Worm (Caenorhabditis elegans) whole organism, young adult: ENCODE results near the gene ZK262.19.

Experiments
- C17E4.6 ChIP-seq: fragments of 200-800 bp; sonication (Bioruptor generic); IDR thresholded peaks from 2 replicates; pipeline ENCODE4 v1.3.6; 2022; ENCODE audit warnings: missing genetic modification reagents, missing genetic modification characterization, missing compliant biosample characterization
- D2030.7 ChIP-seq: fragments of 200-800 bp; sonication (Bioruptor generic); IDR thresholded peaks from 2 replicates; pipeline ENCODE4 v1.3.6; 2022; ENCODE audit warnings: missing genetic modification reagents, missing genetic modification characterization, missing compliant biosample characterization
- F23B12.7 ChIP-seq: sonication (generic microtip); optimal IDR thresholded peaks from 2 replicates; lab custom pipeline; 2017; ENCODE audit warnings: missing genetic modification characterization, mild to moderate bottlenecking, missing compliant biosample characterization, antibody characterized with exemption, moderate library complexity; ENCODE audit not compliant: insufficient read depth
- F55B11.4 ChIP-seq: sonication (generic microtip); optimal IDR thresholded peaks from 2 replicates; lab custom pipeline; 2016; ENCODE audit warnings: missing compliant biosample characterization, missing genetic modification characterization, borderline replicate concordance; ENCODE audit not compliant: insufficient read depth
- K11D2.4 ChIP-seq: fragments of 200-800 bp; sonication (Bioruptor generic); IDR thresholded peaks from 2 replicates; pipeline ENCODE4 v1.3.6; 2022; ENCODE audit warnings: missing genetic modification reagents, missing genetic modification characterization, missing compliant biosample characterization
- K12H6.12 ChIP-seq: fragments of 200-800 bp; sonication (Bioruptor generic); optimal IDR thresholded peaks from 2 replicates; lab custom pipeline; 2018; ENCODE audit warnings: mild to moderate bottlenecking, missing genetic modification characterization, missing compliant biosample characterization
- T07F8.4 ChIP-seq: sonication (generic microtip); optimal IDR thresholded peaks from 2 replicates; lab custom pipeline; 2016; ENCODE audit warnings: mild to moderate bottlenecking, missing genetic modification characterization, moderate library complexity, missing compliant biosample characterization
- T26A5.8 ChIP-seq: sonication (generic microtip); optimal IDR thresholded peaks from 2 replicates; lab custom pipeline; 2016; ENCODE audit warnings: missing genetic modification characterization, missing compliant biosample characterization
- Y95B8A.8 ChIP-seq: fragments of 200-800 bp; sonication (Bioruptor generic); IDR thresholded peaks from 2 replicates; pipeline ENCODE4 v1.3.6; 2022; ENCODE audit warnings: missing genetic modification reagents, missing genetic modification characterization, missing compliant biosample characterization
- aptf-3 ChIP-seq: fragments of 200-800 bp; sonication (Bioruptor generic); IDR thresholded peaks from 2 replicates; pipeline ENCODE4 v1.3.6; 2022; ENCODE audit warnings: missing genetic modification characterization, missing compliant biosample characterization
- atf-7 ChIP-seq: sonication (generic microtip); optimal IDR thresholded peaks from 2 replicates; lab custom pipeline; 2017; ENCODE audit warnings: mild to moderate bottlenecking, missing genetic modification characterization, missing compliant biosample characterization
- athp-1 ChIP-seq: sonication (generic microtip); optimal IDR thresholded peaks from 2 replicates; lab custom pipeline; 2017; ENCODE audit warnings: mild to moderate bottlenecking, missing genetic modification characterization, missing compliant biosample characterization
- attf-3 ChIP-seq: fragments of 200-800 bp; sonication (Bioruptor generic); conservative IDR thresholded peaks from 2 replicates; pipeline ENCODE4 v1.3.6; 2022; ENCODE audit warnings: missing genetic modification reagents, missing genetic modification characterization, missing compliant biosample characterization
- cebp-1 ChIP-seq, 2 experiments: fragments of 200-800 bp in 1 of 2; sonication (Bioruptor generic) in 1 of 2; sonication (generic microtip) in 1 of 2; IDR thresholded peaks in 1 of 2; optimal IDR thresholded peaks in 1 of 2; 2 replicates each; pipeline versions ENCODE4 v1.3.6 to Lab custom; 2017 to 2022; ENCODE audit warnings: missing compliant biosample characterization in 2 of 2, missing genetic modification characterization in 2 of 2, mild to moderate bottlenecking in 1 of 2, missing genetic modification reagents in 1 of 2, moderate library complexity in 1 of 2
- ceh-100 ChIP-seq: fragments of 200-800 bp; sonication (Bioruptor generic); IDR thresholded peaks from 2 replicates; pipeline ENCODE4 v1.3.6; 2022; ENCODE audit warnings: missing genetic modification reagents, missing genetic modification characterization, missing compliant biosample characterization
- ceh-40 ChIP-seq: fragments of 200-800 bp; sonication (Bioruptor generic); IDR thresholded peaks from 2 replicates; pipeline ENCODE4 v1.3.6; 2022; ENCODE audit warnings: missing genetic modification characterization, missing compliant biosample characterization
- chd-7 ChIP-seq: sonication (generic microtip); optimal IDR thresholded peaks from 2 replicates; lab custom pipeline; 2016; ENCODE audit warnings: mild to moderate bottlenecking, missing genetic modification characterization, moderate library complexity, missing compliant biosample characterization
- dox-1 ChIP-seq: fragments of 200-800 bp; sonication (Bioruptor generic); IDR thresholded peaks from 2 replicates; pipeline ENCODE4 v1.3.6; 2022; ENCODE audit warnings: missing genetic modification reagents, missing genetic modification characterization, missing compliant biosample characterization
- dpl-1 ChIP-seq: fragments of 150-350 bp; optimal IDR thresholded peaks from 2 replicates; lab custom pipeline; 2014; ENCODE audit warnings: missing biosample characterization, missing genetic modification reagents, missing genetic modification characterization
- efl-1 ChIP-seq: fragments of 150-350 bp; optimal IDR thresholded peaks from 2 replicates; lab custom pipeline; 2014; ENCODE audit warnings: missing biosample characterization, missing genetic modification reagents, missing genetic modification characterization
- egl-18 ChIP-seq: fragments of 200-800 bp; sonication (Bioruptor generic); IDR thresholded peaks from 2 replicates; pipeline ENCODE4 v1.3.6; 2022; ENCODE audit warnings: missing genetic modification reagents, missing genetic modification characterization, missing compliant biosample characterization
- ekl-4 ChIP-seq: fragments of 200-800 bp; sonication (Bioruptor generic); IDR thresholded peaks from 2 replicates; pipeline ENCODE4 v1.3.6; 2022; ENCODE audit warnings: missing genetic modification reagents, missing genetic modification characterization, missing compliant biosample characterization
- hlh-12 ChIP-seq: sonication (generic microtip); optimal IDR thresholded peaks from 2 replicates; lab custom pipeline; 2016; ENCODE audit warnings: missing genetic modification characterization, missing compliant biosample characterization
- hmg-20 ChIP-seq: fragments of 200-800 bp; sonication (Bioruptor generic); IDR thresholded peaks from 2 replicates; pipeline ENCODE4 v1.3.6; 2022; ENCODE audit warnings: missing genetic modification reagents, missing genetic modification characterization, missing compliant biosample characterization
- lag-1 ChIP-seq: fragments of 200-800 bp; sonication (Bioruptor generic); IDR thresholded peaks from 2 replicates; pipeline ENCODE4 v1.3.6; 2022; ENCODE audit warnings: missing genetic modification reagents, missing genetic modification characterization, missing compliant biosample characterization
- madf-3 ChIP-seq: fragments of 200-800 bp; sonication (Bioruptor generic); IDR thresholded peaks from 2 replicates; pipeline ENCODE4 v1.3.6; 2022; ENCODE audit warnings: missing genetic modification reagents, missing genetic modification characterization, missing compliant biosample characterization
- madf-8 ChIP-seq: fragments of 200-800 bp; sonication (Bioruptor generic); conservative IDR thresholded peaks from 2 replicates; pipeline ENCODE4 v1.3.6; 2022; ENCODE audit warnings: missing genetic modification reagents, missing genetic modification characterization, missing compliant biosample characterization
- mcd-1 ChIP-seq: fragments of 200-800 bp; sonication (Bioruptor generic); IDR thresholded peaks from 2 replicates; pipeline ENCODE4 v1.3.6; 2022; ENCODE audit warnings: missing genetic modification reagents, missing genetic modification characterization, missing compliant biosample characterization
- mel-28 ChIP-seq: sonication (generic microtip); optimal IDR thresholded peaks from 2 replicates; lab custom pipeline; 2016; ENCODE audit warnings: borderline replicate concordance, mild to moderate bottlenecking, missing genetic modification characterization, missing compliant biosample characterization
- mxl-1 ChIP-seq: sonication (generic microtip); optimal IDR thresholded peaks from 2 replicates; lab custom pipeline; 2016; ENCODE audit warnings: missing genetic modification characterization, missing compliant biosample characterization
- nhr-120 ChIP-seq: fragments of 200-800 bp; sonication (Bioruptor generic); IDR thresholded peaks from 2 replicates; pipeline ENCODE4 v1.3.6; 2022; ENCODE audit warnings: missing genetic modification characterization, missing compliant biosample characterization
- pbrm-1 ChIP-seq: fragments of 200-800 bp; sonication (Bioruptor generic); IDR thresholded peaks from 2 replicates; pipeline ENCODE4 v1.3.6; 2022; ENCODE audit warnings: missing genetic modification reagents, missing genetic modification characterization, missing compliant biosample characterization
- pha-4 ChIP-seq: fragments of 150-350 bp; sonication (generic microtip); optimal IDR thresholded peaks from 2 replicates; lab custom pipeline; 2014; ENCODE audit warnings: missing biosample characterization, missing genetic modification reagents, missing genetic modification characterization
- rcor-1 ChIP-seq: fragments of 200-800 bp; sonication (Bioruptor generic); IDR thresholded peaks from 2 replicates; pipeline ENCODE4 v1.3.6; 2022; ENCODE audit warnings: missing genetic modification reagents, missing genetic modification characterization, missing compliant biosample characterization
- rec-8 ChIP-seq, 2 experiments: sonication (generic microtip); optimal IDR thresholded peaks; 2 replicates each; lab custom pipeline; 2016; ENCODE audit warnings: mild to moderate bottlenecking in 2 of 2, missing genetic modification characterization in 2 of 2, missing genetic modification reagents in 2 of 2, missing genotype in 2 of 2, missing biosample characterization in 1 of 2, missing compliant biosample characterization in 1 of 2, moderate library complexity in 1 of 2
- repo-1 ChIP-seq: sonication (generic microtip); optimal IDR thresholded peaks from 2 replicates; lab custom pipeline; 2017; ENCODE audit warnings: mild to moderate bottlenecking, missing genetic modification characterization, missing compliant biosample characterization
- snpc-3.4 ChIP-seq: sonication (generic microtip); optimal IDR thresholded peaks from 2 replicates; lab custom pipeline; 2017; ENCODE audit warnings: missing genetic modification characterization, mild to moderate bottlenecking, missing compliant biosample characterization, antibody characterized with exemption, moderate library complexity, missing genotype, missing genetic modification reagents
- sptf-2 ChIP-seq: fragments of 200-800 bp; sonication (Bioruptor generic); optimal IDR thresholded peaks from 2 replicates; lab custom pipeline; 2018; ENCODE audit warnings: mild to moderate bottlenecking, missing genetic modification characterization, missing compliant biosample characterization
- ztf-18 ChIP-seq: sonication (generic microtip); optimal IDR thresholded peaks from 2 replicates; lab custom pipeline; 2016; ENCODE audit warnings: missing genotype, mild to moderate bottlenecking, missing genetic modification characterization, missing compliant biosample characterization
- ztf-6 ChIP-seq: fragments of 200-800 bp; sonication (Bioruptor generic); IDR thresholded peaks from 2 replicates; pipeline ENCODE4 v1.3.6; 2022; ENCODE audit warnings: missing genetic modification reagents, missing genetic modification characterization, missing compliant biosample characterization

The ZK262.19 gene

ce11 chrV:18425544-18425943 lies at the start of gene ZK262.19:
Gene ZK262.19 (minus strand): TSS chrV:18425644.
- TF ChIP-seq lag-1 (GFP tag; lab: Robert Waterston, UW) (no peak), ceh-40 (no peak), aptf-3 (GFP tag; lab: Robert Waterston, UW) (no peak), pbrm-1 (GFP tag; lab: Robert Waterston, UW) (no peak), T07F8.4 (tag; lab: Kevin White, UChicago) (no peak), F55B11.4 (tag; lab: Kevin White, UChicago) (no peak), cebp-1 (GFP tag; IDR thresholded peaks at IDR 0.05; lab: Robert Waterston, UW) (no peak), cebp-1 (tag; optimal IDR thresholded peaks at IDR 0.05; lab: Kevin White, UChicago) (no peak), dpl-1 (no peak), sptf-2 (no peak), athp-1 (tag; lab: Kevin White, UChicago) (no peak)

DNA sequence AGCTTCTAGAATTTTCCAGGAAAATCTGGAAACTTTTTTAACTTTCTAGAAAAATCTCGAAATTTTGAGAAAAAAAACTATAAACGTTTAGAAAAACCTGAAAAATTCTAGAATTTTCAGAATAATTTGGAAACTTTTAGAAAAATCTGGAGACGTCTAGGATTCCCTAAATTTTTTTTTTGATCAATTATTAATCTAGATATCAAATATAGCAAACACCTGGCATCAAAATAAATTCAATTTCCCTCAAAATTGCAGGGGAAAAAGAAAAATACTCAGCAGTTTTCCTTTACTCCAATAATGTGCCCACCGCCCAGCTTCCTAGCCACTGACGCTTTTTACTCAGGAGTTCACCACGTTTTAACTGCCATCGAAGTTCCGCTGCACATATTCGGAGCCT lies 48.8 kb upstream of the ZK262.19 start, which contains the start of gene srh-181:
srh-181 (plus strand) TSS at position 301 of the 400 bp plus-strand sequence.
- TF ChIP-seq T26A5.8 = no peak
- no peak for TF ChIP-seq D2030.7 (GFP tag; lab: Robert Waterston, UW)
- TF ChIP-seq rec-8 (tag; optimal IDR thresholded peaks at IDR 0.05; lab: Kevin White, UChicago) = no peak
- no peak for TF ChIP-seq F23B12.7 (tag; lab: Kevin White, UChicago)
- TF ChIP-seq hmg-20 = no peak
- TF ChIP-seq madf-8 (GFP tag; lab: Robert Waterston, UW) = no peak
- TF ChIP-seq hlh-12 (tag; lab: Kevin White, UChicago) = no peak
- TF ChIP-seq mcd-1 = no peak
- no peak for TF ChIP-seq C17E4.6
- no peak for TF ChIP-seq nhr-120 (GFP tag; lab: Robert Waterston, UW)
- no peak for TF ChIP-seq attf-3 (GFP tag; lab: Robert Waterston, UW)
- TF ChIP-seq madf-3 (GFP tag; lab: Robert Waterston, UW) = no peak
- no peak for TF ChIP-seq repo-1 (tag; lab: Kevin White, UChicago)
- TF ChIP-seq K11D2.4 (GFP tag; lab: Robert Waterston, UW) = no peak
- no peak for TF ChIP-seq ztf-6 (GFP tag; lab: Robert Waterston, UW)
- TF ChIP-seq atf-7 (tag; lab: Kevin White, UChicago) = no peak
- no peak for TF ChIP-seq efl-1 (GFP tag; lab: Kevin White, UChicago)
- TF ChIP-seq rcor-1 (GFP tag; lab: Robert Waterston, UW) = no peak

DNA sequence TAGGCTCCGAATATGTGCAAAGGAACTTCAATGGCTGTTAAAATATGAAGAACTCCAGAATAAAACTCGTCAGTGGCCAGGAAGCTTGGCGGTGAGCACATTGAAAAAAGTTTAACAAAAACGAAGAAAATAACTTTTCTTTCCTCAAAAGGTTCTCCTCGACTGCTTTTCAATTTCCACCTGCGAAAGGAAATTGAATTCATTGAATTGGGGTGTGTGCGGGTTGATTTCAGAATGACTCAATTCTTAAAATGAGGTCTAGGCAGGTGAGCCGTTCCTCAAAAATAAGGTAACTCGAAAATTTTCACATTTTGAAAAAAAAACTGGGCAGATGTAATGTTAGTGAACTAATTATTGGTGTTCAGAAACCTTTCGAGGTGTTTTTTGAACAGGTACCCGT lies 48.0 kb upstream of the ZK262.19 start, which contains the start of gene srh-182:
srh-182 (minus strand) TSS at position 101 of the 400 bp plus-strand sequence.
- no peak for TF ChIP-seq ceh-100 (GFP tag; lab: Robert Waterston, UW)
- no peak for TF ChIP-seq ceh-40
- TF ChIP-seq egl-18 (GFP tag; lab: Robert Waterston, UW) = no peak
- no peak for TF ChIP-seq attf-3 (GFP tag; lab: Robert Waterston, UW)
- no peak for TF ChIP-seq dpl-1
- TF ChIP-seq hmg-20 = no peak
- TF ChIP-seq dox-1 = no peak
- no peak for TF ChIP-seq hlh-12 (tag; lab: Kevin White, UChicago)
- no peak for TF ChIP-seq Y95B8A.8 (GFP tag; lab: Robert Waterston, UW)
- no peak for TF ChIP-seq mel-28
- TF ChIP-seq mxl-1 (tag; lab: Kevin White, UChicago) = no peak
- TF ChIP-seq ekl-4 = no peak
- no peak for TF ChIP-seq K12H6.12 (tag; lab: Kevin White, UChicago)
- no peak for TF ChIP-seq ztf-18 (tag; lab: Kevin White, UChicago)
- TF ChIP-seq snpc-3.4 (tag; lab: Kevin White, UChicago) = no peak
- no peak for TF ChIP-seq chd-7 (tag; lab: Kevin White, UChicago)
- no peak for TF ChIP-seq repo-1 (tag; lab: Kevin White, UChicago)
- no peak for TF ChIP-seq pha-4 (tag; lab: Kevin White, UChicago)
- TF ChIP-seq, all 124 proteins: peak for 0
